Worm (Caenorhabditis elegans) whole organism, young adult: ENCODE data around the gene cpna-5.

Experiments used
- K12H6.12 ChIP-seq: fragments of 200-800 bp; sonication (Bioruptor generic); optimal IDR thresholded peaks from 2 replicates; lab custom pipeline; 2018; ENCODE audit warnings: mild to moderate bottlenecking, missing genetic modification characterization, missing compliant biosample characterization
- T26A5.8 ChIP-seq: sonication (generic microtip); optimal IDR thresholded peaks from 2 replicates; lab custom pipeline; 2016; ENCODE audit warnings: missing genetic modification characterization, missing compliant biosample characterization
- Y53G8AR.9 ChIP-seq: fragments of 200-800 bp; sonication (Bioruptor generic); conservative IDR thresholded peaks from 2 replicates; pipeline ENCODE4 v1.3.6; 2022; ENCODE audit warnings: missing genetic modification reagents, missing genetic modification characterization, missing compliant biosample characterization
- aptf-2 ChIP-seq: fragments of 200-800 bp; sonication (Bioruptor generic); conservative IDR thresholded peaks from 2 replicates; pipeline ENCODE4 v1.3.6; 2022; ENCODE audit warnings: missing genetic modification reagents, missing genetic modification characterization, missing compliant biosample characterization
- athp-1 ChIP-seq: sonication (generic microtip); optimal IDR thresholded peaks from 2 replicates; lab custom pipeline; 2017; ENCODE audit warnings: mild to moderate bottlenecking, missing genetic modification characterization, missing compliant biosample characterization
- attf-3 ChIP-seq: fragments of 200-800 bp; sonication (Bioruptor generic); conservative IDR thresholded peaks from 2 replicates; pipeline ENCODE4 v1.3.6; 2022; ENCODE audit warnings: missing genetic modification reagents, missing genetic modification characterization, missing compliant biosample characterization
- attf-6 ChIP-seq: fragments of 200-800 bp; sonication (Bioruptor generic); IDR thresholded peaks from 2 replicates; pipeline ENCODE4 v1.3.6; 2022; ENCODE audit warnings: missing genetic modification reagents, missing genetic modification characterization, missing compliant biosample characterization
- bed-2 ChIP-seq: fragments of 200-800 bp; sonication (Bioruptor generic); IDR thresholded peaks from 2 replicates; pipeline ENCODE4 v1.3.6; 2022; ENCODE audit warnings: missing genetic modification reagents, missing genetic modification characterization, missing compliant biosample characterization
- ccch-3 ChIP-seq: fragments of 200-800 bp; sonication (Bioruptor generic); optimal IDR thresholded peaks from 2 replicates; lab custom pipeline; 2018; ENCODE audit warnings: mild to moderate bottlenecking, missing genetic modification characterization, missing compliant biosample characterization
- ceh-79 ChIP-seq: sonication (generic microtip); optimal IDR thresholded peaks from 2 replicates; lab custom pipeline; 2017; ENCODE audit warnings: mild to moderate bottlenecking, missing genetic modification characterization, missing compliant biosample characterization
- egl-44 ChIP-seq: fragments of 200-800 bp; sonication (Bioruptor generic); IDR thresholded peaks from 2 replicates; pipeline ENCODE4 v1.3.6; 2022; ENCODE audit warnings: missing genetic modification reagents, missing genetic modification characterization, missing compliant biosample characterization
- him-1 ChIP-seq: sonication (generic microtip); optimal IDR thresholded peaks from 2 replicates; lab custom pipeline; 2016; ENCODE audit warnings: missing genotype, missing genetic modification reagents, missing genetic modification characterization, missing compliant biosample characterization
- hmg-1.2 ChIP-seq: fragments of 200-800 bp; sonication (Bioruptor generic); IDR thresholded peaks from 2 replicates; pipeline ENCODE4 v1.3.6; 2022; ENCODE audit warnings: missing genetic modification reagents, missing genetic modification characterization, missing compliant biosample characterization
- lag-1 ChIP-seq: fragments of 200-800 bp; sonication (Bioruptor generic); IDR thresholded peaks from 2 replicates; pipeline ENCODE4 v1.3.6; 2022; ENCODE audit warnings: missing genetic modification reagents, missing genetic modification characterization, missing compliant biosample characterization
- let-526 ChIP-seq: fragments of 200-800 bp; sonication (Bioruptor generic); IDR thresholded peaks from 2 replicates; pipeline ENCODE4 v1.3.6; 2022; ENCODE audit warnings: missing genetic modification reagents, missing genetic modification characterization, missing compliant biosample characterization
- lin-26 ChIP-seq: fragments of 200-800 bp; sonication (Bioruptor generic); IDR thresholded peaks from 2 replicates; pipeline ENCODE4 v1.3.6; 2022; ENCODE audit warnings: missing genetic modification reagents, missing genetic modification characterization, missing compliant biosample characterization
- lin-35 ChIP-seq, 3 experiments: fragments of 150-350 bp in 2 of 3; sonication (generic microtip) in 1 of 3; optimal IDR thresholded peaks; 2 replicates each; lab custom pipeline; 2014 to 2018; ENCODE audit warnings: missing biosample characterization in 3 of 3, missing genetic modification characterization in 3 of 3, missing genetic modification reagents in 3 of 3
- lir-1 ChIP-seq: fragments of 200-800 bp; sonication (Bioruptor generic); conservative IDR thresholded peaks from 2 replicates; pipeline ENCODE4 v1.3.6; 2022; ENCODE audit warnings: missing genetic modification reagents, missing genetic modification characterization, missing compliant biosample characterization
- madf-10 ChIP-seq: sonication (generic microtip); optimal IDR thresholded peaks from 2 replicates; lab custom pipeline; 2016; ENCODE audit warnings: mild to moderate bottlenecking, missing genetic modification characterization, missing compliant biosample characterization
- madf-6 ChIP-seq: fragments of 200-800 bp; sonication (Bioruptor generic); IDR thresholded peaks from 2 replicates; pipeline ENCODE4 v1.3.6; 2022; ENCODE audit warnings: missing genetic modification reagents, missing genetic modification characterization, missing compliant biosample characterization
- mel-28 ChIP-seq: sonication (generic microtip); optimal IDR thresholded peaks from 2 replicates; lab custom pipeline; 2016; ENCODE audit warnings: borderline replicate concordance, mild to moderate bottlenecking, missing genetic modification characterization, missing compliant biosample characterization
- nfya-2 ChIP-seq: fragments of 200-800 bp; sonication (Bioruptor generic); IDR thresholded peaks from 2 replicates; pipeline ENCODE4 v1.3.6; 2022; ENCODE audit warnings: missing genetic modification reagents, missing genetic modification characterization, missing compliant biosample characterization
- nhr-27 ChIP-seq: fragments of 200-800 bp; sonication (Bioruptor generic); optimal IDR thresholded peaks from 2 replicates; lab custom pipeline; 2018; ENCODE audit warnings: mild to moderate bottlenecking, missing genetic modification characterization, moderate library complexity, missing compliant biosample characterization
- nhr-90 ChIP-seq: sonication (generic microtip); optimal IDR thresholded peaks from 2 replicates; lab custom pipeline; 2016; ENCODE audit warnings: missing genotype, mild to moderate bottlenecking, missing genetic modification characterization, missing compliant biosample characterization
- sea-2 ChIP-seq: fragments of 200-800 bp; sonication (Bioruptor generic); IDR thresholded peaks from 2 replicates; pipeline ENCODE4 v1.3.6; 2022; ENCODE audit warnings: missing genetic modification characterization, missing compliant biosample characterization
- tbx-9 ChIP-seq: sonication (generic microtip); optimal IDR thresholded peaks from 2 replicates; lab custom pipeline; 2016; ENCODE audit warnings: borderline replicate concordance, missing genetic modification characterization, inconsistent platforms, missing compliant biosample characterization
- unc-130 ChIP-seq: sonication (generic microtip); optimal IDR thresholded peaks from 2 replicates; lab custom pipeline; 2016; ENCODE audit warnings: missing genetic modification reagents, missing genetic modification characterization, missing compliant biosample characterization
- unc-62 ChIP-seq: fragments of 150-350 bp; optimal IDR thresholded peaks from 2 replicates; lab custom pipeline; 2014; ENCODE audit warnings: missing biosample characterization, missing genetic modification reagents, missing genetic modification characterization
- zfh-2 ChIP-seq: fragments of 200-800 bp; sonication (Bioruptor generic); conservative IDR thresholded peaks from 2 replicates; pipeline ENCODE4 v1.3.6; 2022; ENCODE audit warnings: missing genetic modification reagents, missing genetic modification characterization, missing compliant biosample characterization
- ztf-25 ChIP-seq: fragments of 200-800 bp; sonication (Bioruptor generic); IDR thresholded peaks from 2 replicates; pipeline ENCODE4 v1.3.6; 2022; ENCODE audit warnings: missing genetic modification reagents, missing genetic modification characterization, missing compliant biosample characterization

cpna-5 gene

DNA sequence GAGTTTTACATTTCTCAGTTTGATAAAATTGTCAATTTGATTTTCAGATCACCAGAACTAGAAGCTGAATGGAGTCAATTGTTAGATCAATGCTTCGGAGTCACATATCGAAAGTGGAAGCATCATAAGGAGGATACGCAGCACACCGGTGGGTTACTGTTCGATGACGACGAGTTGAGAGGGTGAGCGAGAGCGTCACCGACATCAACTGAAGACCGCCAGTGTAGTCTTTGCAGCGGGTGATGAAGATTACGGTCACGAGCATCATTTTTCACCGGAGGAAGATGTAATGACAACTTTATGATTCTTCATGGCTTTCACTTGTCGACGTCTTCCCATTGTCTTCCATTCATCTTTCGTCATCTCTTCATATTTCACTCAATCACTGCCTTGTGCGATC, 36.5 kb downstream of the cpna-5 start, which contains the start of gene lin-26:
Gene lin-26 (plus strand): TSS at position 301 of the 400 bp plus-strand sequence.
- TF ChIP-seq aptf-2 (GFP tag; lab: Robert Waterston, UW) (0 out of 2 replicates have a peak, but pooled peaks have one; percentile 9), lin-35 (GFP tag; optimal IDR thresholded peaks at IDR 0.05; lab: Kevin White, UChicago) (no peak), nhr-27 (tag; lab: Kevin White, UChicago) (no peak), attf-6 (GFP tag; lab: Robert Waterston, UW) (no peak)

ce11 chrII:7679499-7680012, 38.8 kb downstream of the cpna-5 start:
- TF ChIP-seq ceh-79 (tag; lab: Kevin White, UChicago) (no peak), T26A5.8 (no peak), egl-44 (GFP tag; lab: Robert Waterston, UW) (no peak), unc-130 (GFP tag; lab: Kevin White, UChicago) (no peak), attf-3 (GFP tag; lab: Robert Waterston, UW) (no peak)

DNA sequence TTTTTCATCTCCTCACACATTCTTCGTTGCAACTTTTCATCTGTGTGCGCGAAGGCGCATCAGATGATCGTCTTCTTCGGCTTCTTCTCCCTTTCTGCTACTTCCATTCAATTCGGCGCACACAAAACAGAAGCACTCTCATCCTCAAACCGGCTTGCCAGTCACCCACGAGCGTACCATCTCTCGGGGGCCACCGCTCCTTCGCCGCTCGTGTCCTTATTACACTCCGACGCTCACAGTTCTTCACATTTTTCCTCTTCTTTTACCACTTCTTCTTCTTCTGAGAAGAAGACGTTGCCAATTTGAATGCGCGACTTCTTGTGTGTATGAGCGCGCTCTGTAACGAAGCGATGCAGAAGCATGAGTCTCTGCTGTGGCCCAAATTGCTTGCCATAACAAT, 39.9 kb downstream of the cpna-5 start:
- no peak for TF ChIP-seq attf-6 (GFP tag; lab: Robert Waterston, UW)
- TF ChIP-seq zfh-2 (GFP tag; lab: Robert Waterston, UW) = 0 out of 2 replicates have a peak, but pooled peaks have one; percentile 45
- TF ChIP-seq lin-35 (GFP tag; optimal IDR thresholded peaks at IDR 0.05; lab: Kevin White, UChicago) = no peak
- TF ChIP-seq let-526 (GFP tag; lab: Robert Waterston, UW) = no peak

- no peak for TF ChIP-seq ztf-25 (GFP tag; lab: Robert Waterston, UW)
- TF ChIP-seq Y53G8AR.9 (GFP tag; lab: Robert Waterston, UW) = no peak
- TF ChIP-seq madf-6 (GFP tag; lab: Robert Waterston, UW) = no peak
- TF ChIP-seq him-1 = no peak
- TF ChIP-seq zfh-2 (GFP tag; lab: Robert Waterston, UW) = 0 out of 2 replicates have a peak, but pooled peaks have one; percentile 21
These were observed 42.0 kb downstream of the cpna-5 start for ce11 chrII:7676307-7676905.

- TF ChIP-seq unc-62 (GFP tag; lab: Kevin White, UChicago) = no peak
- no peak for TF ChIP-seq bed-2 (GFP tag; lab: Robert Waterston, UW)
- no peak for TF ChIP-seq egl-44 (GFP tag; lab: Robert Waterston, UW)
- TF ChIP-seq sea-2 (GFP tag; lab: Robert Waterston, UW) = no peak
- TF ChIP-seq tbx-9 (tag; lab: Kevin White, UChicago) = no peak
- no peak for TF ChIP-seq madf-10
- TF ChIP-seq K12H6.12 (tag; lab: Kevin White, UChicago) = no peak
- TF ChIP-seq nfya-2 (GFP tag; lab: Robert Waterston, UW) = no peak
- TF ChIP-seq zfh-2 (GFP tag; lab: Robert Waterston, UW) = no peak
- no peak for TF ChIP-seq lag-1
- no peak for TF ChIP-seq ccch-3 (GFP tag; lab: Kevin White, UChicago)
- TF ChIP-seq lir-1 = no peak
- TF ChIP-seq hmg-1.2 (GFP tag; lab: Robert Waterston, UW) = no peak
- no peak for TF ChIP-seq mel-28 (tag; lab: Kevin White, UChicago)
- no peak for TF ChIP-seq nhr-90 (tag; lab: Kevin White, UChicago)
- TF ChIP-seq lin-26 (GFP tag; lab: Robert Waterston, UW) = no peak
- TF ChIP-seq athp-1 (tag; lab: Kevin White, UChicago) = no peak
These were observed 42.6 kb downstream of the cpna-5 start for ce11 chrII:7675752-7676151.
